Worm (Caenorhabditis elegans) whole organism, young adult: Measurements from ENCODE around the gene C36E8.6.
A peak's percentile ranks its signal among the peaks of the same experiment; 100 is the strongest.

Source experiments
- C06A6.2 ChIP-seq: fragments of 200-800 bp; sonication (Bioruptor generic); conservative IDR thresholded peaks from 2 replicates; pipeline ENCODE4 v1.3.6; 2022; ENCODE audit warnings: missing genetic modification characterization, missing compliant biosample characterization
- F52B5.7 ChIP-seq: sonication (generic microtip); optimal IDR thresholded peaks from 2 replicates; lab custom pipeline; 2016; ENCODE audit warnings: mild to moderate bottlenecking, missing genetic modification characterization, missing compliant biosample characterization
- F55B11.4 ChIP-seq: sonication (generic microtip); optimal IDR thresholded peaks from 2 replicates; lab custom pipeline; 2016; ENCODE audit warnings: missing compliant biosample characterization, missing genetic modification characterization, borderline replicate concordance; ENCODE audit not compliant: insufficient read depth
- K11D2.4 ChIP-seq: fragments of 200-800 bp; sonication (Bioruptor generic); IDR thresholded peaks from 2 replicates; pipeline ENCODE4 v1.3.6; 2022; ENCODE audit warnings: missing genetic modification reagents, missing genetic modification characterization, missing compliant biosample characterization
- K12H6.12 ChIP-seq: fragments of 200-800 bp; sonication (Bioruptor generic); optimal IDR thresholded peaks from 2 replicates; lab custom pipeline; 2018; ENCODE audit warnings: mild to moderate bottlenecking, missing genetic modification characterization, missing compliant biosample characterization
- Y67H2A.10 ChIP-seq: fragments of 200-800 bp; sonication (Bioruptor generic); conservative IDR thresholded peaks from 2 replicates; pipeline ENCODE4 v1.3.6; 2022; ENCODE audit warnings: missing genetic modification reagents, missing genetic modification characterization, missing compliant biosample characterization
- ZK185.1 ChIP-seq: sonication (generic microtip); optimal IDR thresholded peaks from 2 replicates; lab custom pipeline; 2016; ENCODE audit warnings: mild to moderate bottlenecking, missing genetic modification characterization, missing compliant biosample characterization; ENCODE audit not compliant: poor library complexity, severe bottlenecking
- attf-5 ChIP-seq: fragments of 200-800 bp; sonication (Bioruptor generic); optimal IDR thresholded peaks from 2 replicates; lab custom pipeline; 2018; ENCODE audit warnings: mild to moderate bottlenecking, missing genetic modification characterization, missing compliant biosample characterization
- cebp-1 ChIP-seq, 2 experiments: fragments of 200-800 bp in 1 of 2; sonication (Bioruptor generic) in 1 of 2; sonication (generic microtip) in 1 of 2; IDR thresholded peaks in 1 of 2; optimal IDR thresholded peaks in 1 of 2; 2 replicates each; pipeline versions ENCODE4 v1.3.6 to Lab custom; 2017 to 2022; ENCODE audit warnings: missing compliant biosample characterization in 2 of 2, missing genetic modification characterization in 2 of 2, mild to moderate bottlenecking in 1 of 2, missing genetic modification reagents in 1 of 2, moderate library complexity in 1 of 2
- ceh-100 ChIP-seq: fragments of 200-800 bp; sonication (Bioruptor generic); IDR thresholded peaks from 2 replicates; pipeline ENCODE4 v1.3.6; 2022; ENCODE audit warnings: missing genetic modification reagents, missing genetic modification characterization, missing compliant biosample characterization
- ceh-27 ChIP-seq: fragments of 200-800 bp; sonication (Bioruptor generic); optimal IDR thresholded peaks from 2 replicates; lab custom pipeline; 2018; ENCODE audit warnings: mild to moderate bottlenecking, missing genetic modification characterization, moderate library complexity, missing compliant biosample characterization
- ceh-40 ChIP-seq: fragments of 200-800 bp; sonication (Bioruptor generic); IDR thresholded peaks from 2 replicates; pipeline ENCODE4 v1.3.6; 2022; ENCODE audit warnings: missing genetic modification characterization, missing compliant biosample characterization
- ceh-91 ChIP-seq: fragments of 200-800 bp; sonication (Bioruptor generic); IDR thresholded peaks from 2 replicates; pipeline ENCODE4 v1.3.6; 2022; ENCODE audit warnings: missing genetic modification reagents, missing genetic modification characterization, missing compliant biosample characterization
- chd-7 ChIP-seq: sonication (generic microtip); optimal IDR thresholded peaks from 2 replicates; lab custom pipeline; 2016; ENCODE audit warnings: mild to moderate bottlenecking, missing genetic modification characterization, moderate library complexity, missing compliant biosample characterization
- dox-1 ChIP-seq: fragments of 200-800 bp; sonication (Bioruptor generic); IDR thresholded peaks from 2 replicates; pipeline ENCODE4 v1.3.6; 2022; ENCODE audit warnings: missing genetic modification reagents, missing genetic modification characterization, missing compliant biosample characterization
- efl-1 ChIP-seq: fragments of 150-350 bp; optimal IDR thresholded peaks from 2 replicates; lab custom pipeline; 2014; ENCODE audit warnings: missing biosample characterization, missing genetic modification reagents, missing genetic modification characterization
- egrh-3 ChIP-seq: fragments of 200-800 bp; sonication (Bioruptor generic); IDR thresholded peaks from 2 replicates; pipeline ENCODE4 v1.3.6; 2022; ENCODE audit warnings: missing genetic modification reagents, missing genetic modification characterization, missing compliant biosample characterization
- ets-4 ChIP-seq: fragments of 200-800 bp; sonication (Bioruptor generic); optimal IDR thresholded peaks from 2 replicates; lab custom pipeline; 2018; ENCODE audit warnings: mild to moderate bottlenecking, missing genetic modification characterization, missing compliant biosample characterization
- hlh-26 ChIP-seq: fragments of 200-800 bp; sonication (Bioruptor generic); conservative IDR thresholded peaks from 2 replicates; pipeline ENCODE4 v1.3.6; 2022; ENCODE audit warnings: missing genetic modification reagents, missing genetic modification characterization, missing compliant biosample characterization
- hmg-1.2 ChIP-seq: fragments of 200-800 bp; sonication (Bioruptor generic); IDR thresholded peaks from 2 replicates; pipeline ENCODE4 v1.3.6; 2022; ENCODE audit warnings: missing genetic modification reagents, missing genetic modification characterization, missing compliant biosample characterization
- lin-26 ChIP-seq: fragments of 200-800 bp; sonication (Bioruptor generic); IDR thresholded peaks from 2 replicates; pipeline ENCODE4 v1.3.6; 2022; ENCODE audit warnings: missing genetic modification reagents, missing genetic modification characterization, missing compliant biosample characterization
- lin-35 ChIP-seq, 3 experiments: fragments of 150-350 bp in 2 of 3; sonication (generic microtip) in 1 of 3; optimal IDR thresholded peaks; 2 replicates each; lab custom pipeline; 2014 to 2018; ENCODE audit warnings: missing biosample characterization in 3 of 3, missing genetic modification characterization in 3 of 3, missing genetic modification reagents in 3 of 3
- lin-40 ChIP-seq: sonication (generic microtip); optimal IDR thresholded peaks from 2 replicates; lab custom pipeline; 2016; ENCODE audit warnings: missing genetic modification characterization, mild to moderate bottlenecking, missing compliant biosample characterization, missing genotype, missing genetic modification reagents
- lin-54 ChIP-seq: fragments of 200-800 bp; sonication (Bioruptor generic); optimal IDR thresholded peaks from 2 replicates; lab custom pipeline; 2018; ENCODE audit warnings: mild to moderate bottlenecking, missing genetic modification characterization, missing compliant biosample characterization
- lsy-27 ChIP-seq: sonication (generic microtip); optimal IDR thresholded peaks from 2 replicates; lab custom pipeline; 2017; ENCODE audit warnings: missing genetic modification characterization, mild to moderate bottlenecking, missing compliant biosample characterization, antibody characterized with exemption, missing genotype, borderline replicate concordance; ENCODE audit not compliant: insufficient read depth
- madf-10 ChIP-seq: sonication (generic microtip); optimal IDR thresholded peaks from 2 replicates; lab custom pipeline; 2016; ENCODE audit warnings: mild to moderate bottlenecking, missing genetic modification characterization, missing compliant biosample characterization
- madf-6 ChIP-seq: fragments of 200-800 bp; sonication (Bioruptor generic); IDR thresholded peaks from 2 replicates; pipeline ENCODE4 v1.3.6; 2022; ENCODE audit warnings: missing genetic modification reagents, missing genetic modification characterization, missing compliant biosample characterization
- madf-8 ChIP-seq: fragments of 200-800 bp; sonication (Bioruptor generic); conservative IDR thresholded peaks from 2 replicates; pipeline ENCODE4 v1.3.6; 2022; ENCODE audit warnings: missing genetic modification reagents, missing genetic modification characterization, missing compliant biosample characterization
- nhr-120 ChIP-seq: fragments of 200-800 bp; sonication (Bioruptor generic); IDR thresholded peaks from 2 replicates; pipeline ENCODE4 v1.3.6; 2022; ENCODE audit warnings: missing genetic modification characterization, missing compliant biosample characterization
- repo-1 ChIP-seq: sonication (generic microtip); optimal IDR thresholded peaks from 2 replicates; lab custom pipeline; 2017; ENCODE audit warnings: mild to moderate bottlenecking, missing genetic modification characterization, missing compliant biosample characterization
- tlf-1 ChIP-seq: fragments of 200-800 bp; sonication (Bioruptor generic); optimal IDR thresholded peaks from 2 replicates; lab custom pipeline; 2018; ENCODE audit warnings: mild to moderate bottlenecking, missing genetic modification characterization, missing compliant biosample characterization
- zfh-2 ChIP-seq: fragments of 200-800 bp; sonication (Bioruptor generic); conservative IDR thresholded peaks from 2 replicates; pipeline ENCODE4 v1.3.6; 2022; ENCODE audit warnings: missing genetic modification reagents, missing genetic modification characterization, missing compliant biosample characterization
- ztf-18 ChIP-seq: sonication (generic microtip); optimal IDR thresholded peaks from 2 replicates; lab custom pipeline; 2016; ENCODE audit warnings: missing genotype, mild to moderate bottlenecking, missing genetic modification characterization, missing compliant biosample characterization
- ztf-3 ChIP-seq: fragments of 200-800 bp; sonication (Bioruptor generic); optimal IDR thresholded peaks from 2 replicates; lab custom pipeline; 2018; ENCODE audit warnings: mild to moderate bottlenecking, missing genetic modification characterization, missing compliant biosample characterization

Gene C36E8.6

ce11 chrIII:3979980-3980631 lies 7.8 kb upstream of the C36E8.6 start (continued):
- peak; percentile 36 for TF ChIP-seq madf-10
- TF ChIP-seq repo-1 (tag; lab: Kevin White, UChicago), result peak; percentile 57
- TF ChIP-seq C06A6.2, result 0 out of 2 replicates have a peak, but pooled peaks have one; percentile 47
- TF ChIP-seq ZK185.1 (tag; lab: Kevin White, UChicago), result no peak
- TF ChIP-seq Y67H2A.10 (GFP tag; lab: Robert Waterston, UW), result no peak
- peak; percentile 69 for TF ChIP-seq K12H6.12 (tag; lab: Kevin White, UChicago)
- TF ChIP-seq tlf-1, result no peak
- TF ChIP-seq ets-4, result no peak
- TF ChIP-seq ztf-18 (tag; lab: Kevin White, UChicago), result peak; percentile 3
- 0 out of 2 replicates have a peak, but pooled peaks have one; percentile 19 for TF ChIP-seq lin-26 (GFP tag; lab: Robert Waterston, UW)
- peak; percentile 15 for TF ChIP-seq ceh-27 (GFP tag; lab: Kevin White, UChicago)
- TF ChIP-seq chd-7, result peak; percentile 40
- TF ChIP-seq ceh-91 (GFP tag; lab: Robert Waterston, UW), result no peak
- TF ChIP-seq lin-35 (GFP tag; optimal IDR thresholded peaks at IDR 0.05; lab: Kevin White, UChicago), result peak in 1 of 3 experiments; percentile 48
- no peak for TF ChIP-seq ztf-3 (GFP tag; lab: Kevin White, UChicago)
- TF ChIP-seq ceh-40 (GFP tag; lab: Robert Waterston, UW), result no peak
- TF ChIP-seq F55B11.4 (tag; lab: Kevin White, UChicago), result no peak
- TF ChIP-seq ceh-100 (GFP tag; lab: Robert Waterston, UW), result no peak
- peak; percentile 69 for TF ChIP-seq lin-40 (tag; lab: Kevin White, UChicago)
- TF ChIP-seq, all 124 proteins: peak for 29

ce11 chrIII:3984049-3984484 lies 3.8 kb upstream of the C36E8.6 start:
- no peak for TF ChIP-seq K11D2.4
- TF ChIP-seq lin-54, result peak; percentile 2
- TF ChIP-seq egrh-3 (GFP tag; lab: Robert Waterston, UW), result peak; percentile 50; the same call in 1 of the 2 replicates
- peak; percentile 65 for TF ChIP-seq efl-1 (GFP tag; lab: Kevin White, UChicago)
- TF ChIP-seq madf-8 (GFP tag; lab: Robert Waterston, UW), result peak; percentile 38; the same call in 1 of the 2 replicates
- TF ChIP-seq F52B5.7, result peak; percentile 19
- TF ChIP-seq nhr-120 (GFP tag; lab: Robert Waterston, UW), result 0 out of 2 replicates have a peak, but pooled peaks have one; percentile 15
- TF ChIP-seq zfh-2, result peak; percentile 95
- no peak for TF ChIP-seq ceh-91 (GFP tag; lab: Robert Waterston, UW)
- peak; percentile 46; the same call in 1 of the 2 replicates for TF ChIP-seq dox-1 (GFP tag; lab: Robert Waterston, UW)
- peak; percentile 80 for TF ChIP-seq K12H6.12 (tag; lab: Kevin White, UChicago)
- peak; percentile 32; the same call in 1 of the 2 replicates for TF ChIP-seq lin-26 (GFP tag; lab: Robert Waterston, UW)
- no peak for TF ChIP-seq hlh-26 (GFP tag; lab: Robert Waterston, UW)
- peak; percentile 32; the same call in 1 of the 2 replicates for TF ChIP-seq hmg-1.2 (GFP tag; lab: Robert Waterston, UW)
- TF ChIP-seq madf-6, result peak; percentile 68; the same call in 1 of the 2 replicates
- no peak for TF ChIP-seq lsy-27 (tag; lab: Kevin White, UChicago)
- TF ChIP-seq attf-5 (GFP tag; lab: Kevin White, UChicago), result peak; percentile 11
- TF ChIP-seq cebp-1 (GFP tag; IDR thresholded peaks at IDR 0.05; lab: Robert Waterston, UW), result no peak
- peak; percentile 30 for TF ChIP-seq cebp-1 (tag; optimal IDR thresholded peaks at IDR 0.05; lab: Kevin White, UChicago)
